Worm (Caenorhabditis elegans) whole organism, young adult: ENCODE data around the gene nac-2.

Experiments used
- B0261.1 ChIP-seq: sonication (generic microtip); optimal IDR thresholded peaks from 2 replicates; lab custom pipeline; 2016; ENCODE audit warnings: mild to moderate bottlenecking, missing genetic modification characterization, moderate library complexity, missing compliant biosample characterization
- B0336.3 ChIP-seq: fragments of 200-800 bp; sonication (Bioruptor generic); IDR thresholded peaks from 2 replicates; pipeline ENCODE4 v1.3.6; 2022; ENCODE audit warnings: missing genetic modification characterization, missing compliant biosample characterization
- F10E7.11 ChIP-seq: sonication (generic microtip); optimal IDR thresholded peaks from 2 replicates; lab custom pipeline; 2017; ENCODE audit warnings: mild to moderate bottlenecking, missing genetic modification characterization, moderate library complexity, missing compliant biosample characterization
- Y79H2A.3 ChIP-seq: fragments of 200-800 bp; sonication (Bioruptor generic); conservative IDR thresholded peaks from 2 replicates; pipeline ENCODE4 v1.3.6; 2022; ENCODE audit warnings: missing genetic modification reagents, missing genetic modification characterization, missing compliant biosample characterization
- aptf-2 ChIP-seq: fragments of 200-800 bp; sonication (Bioruptor generic); conservative IDR thresholded peaks from 2 replicates; pipeline ENCODE4 v1.3.6; 2022; ENCODE audit warnings: missing genetic modification reagents, missing genetic modification characterization, missing compliant biosample characterization
- athp-1 ChIP-seq: sonication (generic microtip); optimal IDR thresholded peaks from 2 replicates; lab custom pipeline; 2017; ENCODE audit warnings: mild to moderate bottlenecking, missing genetic modification characterization, missing compliant biosample characterization
- lag-1 ChIP-seq: fragments of 200-800 bp; sonication (Bioruptor generic); IDR thresholded peaks from 2 replicates; pipeline ENCODE4 v1.3.6; 2022; ENCODE audit warnings: missing genetic modification reagents, missing genetic modification characterization, missing compliant biosample characterization
- lin-26 ChIP-seq: fragments of 200-800 bp; sonication (Bioruptor generic); IDR thresholded peaks from 2 replicates; pipeline ENCODE4 v1.3.6; 2022; ENCODE audit warnings: missing genetic modification reagents, missing genetic modification characterization, missing compliant biosample characterization
- madf-8 ChIP-seq: fragments of 200-800 bp; sonication (Bioruptor generic); conservative IDR thresholded peaks from 2 replicates; pipeline ENCODE4 v1.3.6; 2022; ENCODE audit warnings: missing genetic modification reagents, missing genetic modification characterization, missing compliant biosample characterization
- mel-28 ChIP-seq: sonication (generic microtip); optimal IDR thresholded peaks from 2 replicates; lab custom pipeline; 2016; ENCODE audit warnings: borderline replicate concordance, mild to moderate bottlenecking, missing genetic modification characterization, missing compliant biosample characterization
- mxl-1 ChIP-seq: sonication (generic microtip); optimal IDR thresholded peaks from 2 replicates; lab custom pipeline; 2016; ENCODE audit warnings: missing genetic modification characterization, missing compliant biosample characterization
- sdz-38 ChIP-seq: sonication (generic microtip); optimal IDR thresholded peaks from 2 replicates; lab custom pipeline; 2016; ENCODE audit warnings: missing genotype, missing genetic modification characterization, missing compliant biosample characterization

- no peak for TF ChIP-seq lag-1 (GFP tag; lab: Robert Waterston, UW)
- peak; percentile 63; the same call in 1 of the 2 replicates for TF ChIP-seq Y79H2A.3 (GFP tag; lab: Robert Waterston, UW)
- TF ChIP-seq F10E7.11: no peak
- TF ChIP-seq aptf-2 (GFP tag; lab: Robert Waterston, UW): no peak
- TF ChIP-seq B0336.3 (GFP tag; lab: Robert Waterston, UW): peak; percentile 59; the same call in 1 of the 2 replicates
- TF ChIP-seq lin-26: no peak
- no peak for TF ChIP-seq athp-1 (tag; lab: Kevin White, UChicago)
- no peak for TF ChIP-seq sdz-38
- no peak for TF ChIP-seq mxl-1 (tag; lab: Kevin White, UChicago)
- TF ChIP-seq B0261.1 (tag; lab: Kevin White, UChicago): no peak
- no peak; the same call in 1 of the 2 replicates for TF ChIP-seq madf-8 (GFP tag; lab: Robert Waterston, UW)
- no peak for TF ChIP-seq mel-28 (tag; lab: Kevin White, UChicago)
These were observed 38.4 kb downstream of the nac-2 start for ce11 chrIII:9004658-9005057.
